Fruit fly (Drosophila melanogaster): ENCODE measurements around the gene MED20.

Gene MED20

DNA sequence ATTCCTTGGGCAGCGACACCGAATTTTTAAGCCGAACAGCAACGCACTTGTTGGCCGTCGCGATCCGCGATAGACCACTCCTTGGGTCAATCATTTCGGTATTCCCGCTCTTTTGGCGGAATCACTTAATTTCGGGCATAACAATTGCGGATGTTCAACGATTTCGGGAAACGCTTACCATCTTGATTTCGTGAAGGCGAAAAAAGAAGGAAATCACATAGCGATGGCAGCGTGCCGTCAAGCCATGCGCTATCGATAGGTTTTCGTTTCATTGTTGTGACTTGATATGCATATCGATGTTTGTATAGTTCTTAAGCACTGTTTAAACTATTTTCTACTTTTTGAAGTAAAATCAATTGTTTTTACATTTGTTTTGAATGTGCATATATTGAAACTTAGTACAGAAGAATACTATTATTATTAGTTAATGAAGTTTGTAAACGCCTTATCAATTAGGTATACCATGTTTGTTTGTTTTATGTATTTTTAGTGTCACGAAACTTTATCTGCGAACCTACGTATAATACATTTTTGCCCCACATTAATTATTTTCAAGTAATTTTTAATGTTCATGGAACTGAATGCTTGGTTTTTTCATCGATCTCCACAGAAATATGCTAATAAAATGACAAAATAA lies 29.9 kb downstream of the MED20 start, which contains the start of gene RpL36A (continued):
- TF ChIP-seq pfk (GFP tag; optimal IDR thresholded peaks at IDR 0.05) (peak; percentile 61), lilli (GFP tag; optimal IDR thresholded peaks at IDR 0.05) (peak; percentile 56), CG7745 (tag; optimal IDR thresholded peaks at IDR 0.05) (peak; percentile 34), ssp (GFP tag; IDR thresholded peaks at IDR 0.05) (peak; percentile 81), Mrtf (GFP tag; IDR thresholded peaks at IDR 0.05) (peak; percentile 49; the same call in 2 of the 3 replicates), Dref (GFP tag; IDR thresholded peaks at IDR 0.05) (peak; percentile 94), Nf-YB (GFP tag; optimal IDR thresholded peaks at IDR 0.05) (peak; percentile 25), lmd (GFP tag; IDR thresholded peaks at IDR 0.05) (peak; percentile 43; the same call in 1 of the 2 replicates), CG7786 (GFP tag; optimal IDR thresholded peaks at IDR 0.05) (peak; percentile 35), nerfin-1 (tag; optimal IDR thresholded peaks at IDR 0.05) (peak; percentile 28), wor (GFP tag; IDR thresholded peaks at IDR 0.05) (no peak), abd-A (tag; optimal IDR thresholded peaks at IDR 0.05) (no peak), CG17612 (GFP tag; IDR thresholded peaks at IDR 0.05) (no peak), ci (GFP tag; IDR thresholded peaks at IDR 0.05) (peak; percentile 84), CG4424 (GFP tag; optimal IDR thresholded peaks at IDR 0.05) (peak; percentile 17), hbn (GFP tag; IDR thresholded peaks at IDR 0.05; ENCODE audit: partially characterized antibody) (peak; percentile 74), ranshi (GFP tag; IDR thresholded peaks at IDR 0.05) (peak; percentile 52; the same call in 1 of the 2 replicates), B-H1 (GFP tag; IDR thresholded peaks at IDR 0.05) (peak; percentile 27; the same call in 1 of the 3 replicates), CG16815 (GFP tag; optimal IDR thresholded peaks at IDR 0.05) (no peak), CG2712 (tag; optimal IDR thresholded peaks at IDR 0.05) (peak; percentile 57), Aef1 (GFP tag; IDR thresholded peaks at IDR 0.05) (0 out of 3 replicates have a peak, but pooled peaks have one; percentile 25), HmgD (GFP tag; optimal IDR thresholded peaks at IDR 0.05) (peak; percentile 69), cad (GFP tag; optimal IDR thresholded peaks at IDR 0.05) (no peak), CG4360 (GFP tag; IDR thresholded peaks at IDR 0.05) (no peak), dati (GFP tag; IDR thresholded peaks at IDR 0.05) (no peak), CG15073 (GFP tag; optimal IDR thresholded peaks at IDR 0.05) (no peak), stc (GFP tag; IDR thresholded peaks at IDR 0.05) (peak; percentile 45), caup (GFP tag; optimal IDR thresholded peaks at IDR 0.05; ENCODE audit: severe bottlenecking) (peak; percentile 62), fd96Cb (tag; optimal IDR thresholded peaks at IDR 0.05) (no peak), ara (GFP tag; IDR thresholded peaks at IDR 0.05) (0 out of 2 replicates have a peak, but pooled peaks have one; percentile 16), HLHmδ (GFP tag; optimal IDR thresholded peaks at IDR 0.05) (peak; percentile 52), disco-r (GFP tag; optimal IDR thresholded peaks at IDR 0.05) (peak; percentile 53), CG2202 (tag; optimal IDR thresholded peaks at IDR 0.05) (peak; percentile 36), sd (tag; optimal IDR thresholded peaks at IDR 0.05) (peak; percentile 16), Spps (tag; optimal IDR thresholded peaks at IDR 0.05) (no peak), insv (GFP tag; optimal IDR thresholded peaks at IDR 0.05) (peak in 1 of 2 experiments; percentile 54), Awh (GFP tag; IDR thresholded peaks at IDR 0.05) (peak; percentile 53; the same call in 1 of the 2 replicates), CG43689 (GFP tag; IDR thresholded peaks at IDR 0.05) (no peak), tna (GFP tag; IDR thresholded peaks at IDR 0.05; ENCODE audit: partially characterized antibody) (peak; percentile 76), Ptx1 (GFP tag; IDR thresholded peaks at IDR 0.05) (peak; percentile 47), CG13123 (GFP tag; optimal IDR thresholded peaks at IDR 0.05) (no peak), CG10543 (GFP tag; optimal IDR thresholded peaks at IDR 0.05) (peak; percentile 58), CG31365 (tag; optimal IDR thresholded peaks at IDR 0.05) (peak; percentile 49), kah (GFP tag; optimal IDR thresholded peaks at IDR 0.05) (peak; percentile 44), Atf6 (GFP tag; IDR thresholded peaks at IDR 0.05) (peak; percentile 44; the same call in 1 of the 2 replicates), CG6175 (GFP tag; IDR thresholded peaks at IDR 0.05) (0 out of 3 replicates have a peak, but pooled peaks have one; percentile 24), Lhr (GFP tag; optimal IDR thresholded peaks at IDR 0.05) (peak; percentile 16), trem (tag; optimal IDR thresholded peaks at IDR 0.05) (peak; percentile 32), CG12104 (GFP tag; optimal IDR thresholded peaks at IDR 0.05) (peak; percentile 57), CG17359 (tag; optimal IDR thresholded peaks at IDR 0.05) (peak; percentile 45)

Data from whole organism, embryonic.